Worm (Caenorhabditis elegans) whole organism, L4/young adult: ENCODE measurements around the gene F23B12.1.

Experiments
- W03F9.2 ChIP-seq: fragments of 150-350 bp; optimal IDR thresholded peaks from 2 replicates; lab custom pipeline; 2014; ENCODE audit warnings: missing biosample characterization, missing genetic modification characterization
- dao-5 ChIP-seq: sonication (generic microtip); optimal IDR thresholded peaks from 2 replicates; lab custom pipeline; 2016; ENCODE audit warnings: missing genotype, missing genetic modification characterization, moderate library complexity, missing compliant biosample characterization
- him-1 ChIP-seq: sonication (generic microtip); optimal IDR thresholded peaks from 2 replicates; lab custom pipeline; 2016; ENCODE audit warnings: missing genotype, missing genetic modification reagents, missing genetic modification characterization, missing compliant biosample characterization

DNA sequence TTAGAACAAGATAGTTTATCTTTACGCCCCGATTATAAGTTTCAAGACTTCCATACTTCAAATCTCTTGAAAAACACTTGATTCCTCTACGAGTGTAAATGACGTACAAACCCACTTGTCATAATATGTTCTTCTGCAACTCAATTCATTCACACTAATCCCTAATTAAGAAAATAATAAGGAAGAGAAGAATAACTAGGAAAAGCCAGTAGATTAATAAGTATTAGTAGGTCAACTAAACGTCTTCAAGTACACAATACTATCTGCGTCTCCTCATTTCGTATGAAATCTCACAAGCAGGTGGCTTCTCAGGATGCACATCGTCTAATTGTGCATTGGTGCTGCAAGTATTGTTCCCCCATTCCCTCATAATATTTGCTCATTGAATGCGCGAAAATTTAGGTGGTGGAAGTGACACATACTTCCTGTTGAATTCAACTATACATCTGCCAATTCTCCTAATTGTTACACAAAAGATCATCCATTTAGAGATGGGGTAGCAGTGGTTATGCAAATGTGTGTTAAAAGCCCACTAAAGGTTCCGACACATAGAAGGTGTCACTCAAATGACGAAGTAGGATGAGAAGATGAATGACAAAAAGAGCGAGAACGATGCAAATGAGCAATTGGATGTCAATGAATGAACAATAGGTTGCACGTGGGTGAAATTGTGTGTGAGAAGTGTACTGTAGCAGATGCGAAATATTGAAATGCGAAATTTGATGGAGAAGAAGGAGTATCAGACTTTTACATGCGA is 1.7 kb upstream of the F23B12.1 start:
- TF ChIP-seq dao-5 (tag; lab: Kevin White, UChicago) (no peak), him-1 (no peak), W03F9.2 (no peak)
